Worm (Caenorhabditis elegans): ENCODE data around the gene gldi-4.

gldi-4 gene

DNA sequence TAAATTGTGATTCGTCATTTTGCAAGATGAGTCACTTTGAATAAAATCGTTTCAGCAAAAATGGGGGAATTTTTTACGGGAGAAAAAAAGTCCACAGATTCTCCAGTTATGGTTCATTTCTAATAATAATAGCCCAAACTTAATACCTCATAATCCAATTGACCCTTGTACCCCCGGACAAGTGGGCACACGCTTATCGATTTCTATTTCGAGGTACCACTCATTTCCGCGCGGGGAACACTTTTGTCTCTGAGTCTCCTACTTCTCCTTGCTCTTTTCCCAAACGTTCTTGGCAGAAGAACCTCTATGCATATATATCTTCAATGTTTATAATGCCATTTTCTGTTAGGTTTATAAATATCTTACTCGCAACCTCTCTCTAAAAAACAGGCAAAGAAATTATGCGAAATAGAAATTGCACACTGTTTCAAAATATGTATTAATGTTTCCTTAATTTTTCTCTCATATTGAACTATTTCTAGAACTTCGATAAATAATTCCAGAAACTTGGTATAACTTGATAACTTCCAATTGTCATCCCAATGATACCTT, at the start of gene gldi-4:
Gene gldi-4, plus strand, starts transcription at position 502 of the 552 bp plus-strand sequence.
- TF ChIP-seq ceh-82 (tag; optimal IDR thresholded peaks at IDR 0.05) (no peak), nhr-23 (tag; optimal IDR thresholded peaks at IDR 0.05) (no peak), nhr-43 (tag; optimal IDR thresholded peaks at IDR 0.05; ENCODE audit: poor library complexity, severe bottlenecking) (no peak), elt-3 (tag; optimal IDR thresholded peaks at IDR 0.05) (no peak), skn-1 (tag; optimal IDR thresholded peaks at IDR 0.05) (no peak), ceh-28 (tag; optimal IDR thresholded peaks at IDR 0.05) (no peak), ceh-9 (tag; optimal IDR thresholded peaks at IDR 0.05) (no peak), elt-2 (tag; optimal IDR thresholded peaks at IDR 0.05) (no peak), nhr-11 (tag; optimal IDR thresholded peaks at IDR 0.05) (no peak), ztf-4 (tag; optimal IDR thresholded peaks at IDR 0.05) (no peak), egl-27 (tag; optimal IDR thresholded peaks at IDR 0.05) (no peak), zag-1 (tag; optimal IDR thresholded peaks at IDR 0.05) (no peak), mdl-1 (tag; optimal IDR thresholded peaks at IDR 0.05) (no peak), ZK546.5 (tag; optimal IDR thresholded peaks at IDR 0.05) (no peak), eor-1 (tag; optimal IDR thresholded peaks at IDR 0.05) (no peak), mml-1 (tag; optimal IDR thresholded peaks at IDR 0.05) (no peak)

DNA sequence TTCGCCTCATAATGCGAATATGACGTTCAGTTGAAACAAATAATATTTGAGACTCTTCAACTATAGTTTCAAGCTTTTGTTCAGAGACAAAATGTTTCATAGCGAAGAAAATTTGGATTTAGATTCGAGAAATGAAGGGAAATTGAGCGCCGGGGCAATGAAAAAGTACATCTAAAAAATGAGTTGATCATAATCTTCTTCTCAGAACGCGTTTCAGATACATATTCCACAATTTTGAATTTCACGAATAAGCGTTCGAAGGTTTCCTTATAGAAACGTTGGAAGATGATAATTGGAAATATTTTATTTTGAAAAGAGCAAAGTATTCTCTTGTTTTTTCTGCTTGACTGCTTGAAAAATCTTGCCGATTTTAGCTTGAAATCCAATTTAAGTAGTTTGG, 47.2 kb upstream of the gldi-4 start, which contains the start of gene ZK381.8:
Gene ZK381.8, minus strand, starts transcription at position 101 of the 400 bp plus-strand sequence.
- TF ChIP-seq lin-15B (tag; optimal IDR thresholded peaks at IDR 0.05) (no peak), egl-5 (tag; optimal IDR thresholded peaks at IDR 0.05) (no peak), nhr-76 (tag; optimal IDR thresholded peaks at IDR 0.05) (no peak)

DNA sequence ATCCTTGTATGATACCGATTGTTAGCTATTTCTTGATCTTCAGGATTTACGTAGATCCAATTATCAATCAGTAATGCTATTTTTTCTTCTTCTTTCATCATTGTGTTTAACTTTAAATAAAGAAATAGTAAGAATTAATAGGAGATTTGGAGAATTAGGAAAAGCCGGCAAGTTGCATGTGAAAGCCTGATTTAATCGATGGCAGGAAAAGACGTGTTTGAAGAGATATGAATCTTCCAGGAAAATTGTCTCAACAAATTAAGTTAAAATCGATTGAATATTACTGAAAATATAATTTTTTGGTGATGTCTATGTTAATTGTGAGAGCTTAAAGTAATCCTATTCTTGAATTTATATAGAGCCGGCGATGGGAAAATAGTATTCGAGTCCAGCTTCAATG, 46.2 kb upstream of the gldi-4 start, which contains the start of gene ZK381.62:
Gene ZK381.62, minus strand, starts transcription at position 101 of the 400 bp plus-strand sequence.
- no peak for TF ChIP-seq elt-3 (tag; optimal IDR thresholded peaks at IDR 0.05)
- no peak for TF ChIP-seq skn-1 (tag; optimal IDR thresholded peaks at IDR 0.05)
- TF ChIP-seq sea-2 (GFP tag; optimal IDR thresholded peaks at IDR 0.05), result no peak

DNA sequence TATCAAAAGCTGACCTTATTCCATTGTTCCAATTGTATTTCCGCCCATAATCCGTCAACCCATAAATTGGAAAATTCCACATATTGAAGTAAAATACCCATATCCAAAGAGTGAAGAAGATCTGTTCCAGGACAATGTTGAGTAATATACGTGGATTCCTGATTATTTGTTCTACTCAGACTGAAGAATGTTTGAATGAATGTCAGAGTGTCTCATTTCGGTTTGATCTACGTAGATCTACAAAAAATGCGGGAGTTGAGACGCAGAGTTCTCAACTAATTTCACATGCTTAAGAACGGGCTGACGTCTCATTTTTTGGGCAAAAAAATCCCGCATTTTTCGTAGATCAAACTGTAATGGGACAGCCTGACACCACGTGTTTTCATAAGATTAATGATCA, 45.0 kb upstream of the gldi-4 start, which contains the start of gene nhr-249:
Gene nhr-249, minus strand, starts transcription at position 101 of the 400 bp plus-strand sequence.
- no peak for TF ChIP-seq nhr-12 (tag; optimal IDR thresholded peaks at IDR 0.05)
- no peak for TF ChIP-seq unc-62 (GFP tag; optimal IDR thresholded peaks at IDR 0.05)
- TF ChIP-seq fos-1 (tag; optimal IDR thresholded peaks at IDR 0.05), result no peak
- TF ChIP-seq elt-2 (tag; optimal IDR thresholded peaks at IDR 0.05), result no peak
- TF ChIP-seq ztf-4 (tag; optimal IDR thresholded peaks at IDR 0.05), result no peak
- TF ChIP-seq ceh-16 (tag; optimal IDR thresholded peaks at IDR 0.05), result no peak
- no peak for TF ChIP-seq ama-1 (optimal IDR thresholded peaks at IDR 0.05)
- TF ChIP-seq R02D3.7 (tag; optimal IDR thresholded peaks at IDR 0.05), result no peak

DNA sequence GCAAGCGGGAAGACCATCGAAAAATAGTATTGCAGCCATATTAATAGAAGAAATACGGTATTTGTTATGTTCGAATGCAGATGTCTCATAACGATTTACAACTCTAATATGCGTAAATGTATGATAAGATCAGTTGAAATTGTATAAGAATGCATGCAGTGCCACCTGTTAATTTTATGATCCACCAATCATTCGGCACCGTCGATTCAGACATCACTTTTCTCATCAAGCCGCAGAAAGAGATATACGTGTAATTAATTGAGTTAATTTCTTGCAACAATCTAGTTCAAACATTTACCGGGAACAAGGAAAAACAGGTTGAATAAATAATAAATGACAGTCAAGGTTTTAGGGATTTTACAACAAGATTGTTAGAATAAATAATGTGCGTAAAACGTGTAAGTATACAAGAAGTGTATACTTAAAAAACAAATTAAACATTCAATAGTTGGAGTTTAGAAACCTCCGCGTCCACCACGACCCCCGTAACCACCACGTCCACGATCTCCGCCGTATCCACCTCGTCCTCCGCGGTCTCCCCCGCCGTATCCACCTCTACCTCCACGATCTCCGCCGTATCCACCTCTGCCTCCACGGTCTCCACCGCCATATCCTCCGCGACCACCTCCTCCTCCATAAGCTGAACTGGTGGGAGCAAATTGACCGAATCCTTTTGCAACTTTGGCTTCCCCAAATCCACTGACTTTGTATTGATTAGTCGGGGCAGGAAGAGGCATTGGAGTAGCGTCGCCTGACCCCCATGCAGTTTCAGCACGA, 43.1 kb upstream of the gldi-4 start:
- no peak for TF ChIP-seq tbx-2 (tag; optimal IDR thresholded peaks at IDR 0.05)
- no peak for TF ChIP-seq mml-1 (tag; optimal IDR thresholded peaks at IDR 0.05)
- no peak for TF ChIP-seq ceh-82 (tag; optimal IDR thresholded peaks at IDR 0.05)
- no peak for TF ChIP-seq R02D3.7 (tag; optimal IDR thresholded peaks at IDR 0.05)
- no peak for TF ChIP-seq zag-1 (tag; optimal IDR thresholded peaks at IDR 0.05)
- TF ChIP-seq fos-1 (tag; optimal IDR thresholded peaks at IDR 0.05), result no peak
- no peak for TF ChIP-seq aly-2 (tag; optimal IDR thresholded peaks at IDR 0.05)
- no peak for TF ChIP-seq lin-15B (tag; optimal IDR thresholded peaks at IDR 0.05)
- TF ChIP-seq pqm-1 (tag; optimal IDR thresholded peaks at IDR 0.05), result no peak
- no peak for TF ChIP-seq sea-2 (GFP tag; optimal IDR thresholded peaks at IDR 0.05)
- TF ChIP-seq nhr-67 (tag; optimal IDR thresholded peaks at IDR 0.05), result no peak
- TF ChIP-seq lin-39 (tag; optimal IDR thresholded peaks at IDR 0.05), result no peak
- no peak for TF ChIP-seq elt-3 (tag; optimal IDR thresholded peaks at IDR 0.05)
- no peak for TF ChIP-seq egl-27 (tag; optimal IDR thresholded peaks at IDR 0.05)
- TF ChIP-seq nhr-28 (tag; optimal IDR thresholded peaks at IDR 0.05), result no peak
- TF ChIP-seq fkh-10 (GFP tag; optimal IDR thresholded peaks at IDR 0.05), result no peak
